Fruit fly (Drosophila melanogaster) ovary, adult (tissue): ENCODE results near the gene CG9483.

Source experiments
- CG17801 ChIP-seq: fragments of 200-800 bp; optimal IDR thresholded peaks from 2 replicates; lab custom pipeline; 2019; ENCODE audit warnings: missing biosample characterization, mild to moderate bottlenecking, missing genetic modification characterization, moderate library complexity; ENCODE audit not compliant: partially characterized antibody

Gene CG9483

dm6 chr2L:8884102-8884501, 17.5 kb downstream of the CG9483 start:
- no peak for TF ChIP-seq CG17801 (GFP tag; lab: Kevin White, UChicago)

- no peak for TF ChIP-seq CG17801 (GFP tag; lab: Kevin White, UChicago)
Measured at dm6 chr2L:8888210-8888609, 21.6 kb downstream of the CG9483 start.

DNA sequence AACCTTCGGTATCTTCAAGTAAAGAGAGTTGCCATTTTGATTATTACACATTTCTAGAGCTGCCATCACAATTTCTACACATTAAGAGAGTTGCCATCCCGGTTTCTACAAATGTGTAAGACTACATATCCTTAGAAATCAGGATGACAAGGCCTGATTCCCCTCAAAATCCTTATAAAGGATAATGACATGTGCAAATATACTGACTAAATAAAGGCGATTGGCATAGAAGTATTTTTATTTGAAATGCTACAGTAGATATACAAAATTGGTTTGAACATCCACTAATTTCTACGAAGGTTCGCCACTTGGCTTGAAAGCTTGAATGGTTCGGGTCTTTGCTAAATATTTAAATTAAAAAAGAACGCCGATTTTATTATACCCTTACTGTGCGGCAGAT, 22.2 kb downstream of the CG9483 start:
- no peak for TF ChIP-seq CG17801 (GFP tag; lab: Kevin White, UChicago)

dm6 chr2L:8891140-8891539, 24.6 kb downstream of the CG9483 start, which contains the start of gene CG42713:
Gene CG42713, plus strand, starts transcription at chr2L:8891440.
- no peak for TF ChIP-seq CG17801 (GFP tag; lab: Kevin White, UChicago)

- no peak for TF ChIP-seq CG17801 (GFP tag; lab: Kevin White, UChicago)
Measured at dm6 chr2L:8894224-8894623, 27.7 kb downstream of the CG9483 start.

- TF ChIP-seq CG17801 (GFP tag; lab: Kevin White, UChicago): no peak
Measured at dm6 chr2L:8897954-8898713, 31.6 kb downstream of the CG9483 start.

DNA sequence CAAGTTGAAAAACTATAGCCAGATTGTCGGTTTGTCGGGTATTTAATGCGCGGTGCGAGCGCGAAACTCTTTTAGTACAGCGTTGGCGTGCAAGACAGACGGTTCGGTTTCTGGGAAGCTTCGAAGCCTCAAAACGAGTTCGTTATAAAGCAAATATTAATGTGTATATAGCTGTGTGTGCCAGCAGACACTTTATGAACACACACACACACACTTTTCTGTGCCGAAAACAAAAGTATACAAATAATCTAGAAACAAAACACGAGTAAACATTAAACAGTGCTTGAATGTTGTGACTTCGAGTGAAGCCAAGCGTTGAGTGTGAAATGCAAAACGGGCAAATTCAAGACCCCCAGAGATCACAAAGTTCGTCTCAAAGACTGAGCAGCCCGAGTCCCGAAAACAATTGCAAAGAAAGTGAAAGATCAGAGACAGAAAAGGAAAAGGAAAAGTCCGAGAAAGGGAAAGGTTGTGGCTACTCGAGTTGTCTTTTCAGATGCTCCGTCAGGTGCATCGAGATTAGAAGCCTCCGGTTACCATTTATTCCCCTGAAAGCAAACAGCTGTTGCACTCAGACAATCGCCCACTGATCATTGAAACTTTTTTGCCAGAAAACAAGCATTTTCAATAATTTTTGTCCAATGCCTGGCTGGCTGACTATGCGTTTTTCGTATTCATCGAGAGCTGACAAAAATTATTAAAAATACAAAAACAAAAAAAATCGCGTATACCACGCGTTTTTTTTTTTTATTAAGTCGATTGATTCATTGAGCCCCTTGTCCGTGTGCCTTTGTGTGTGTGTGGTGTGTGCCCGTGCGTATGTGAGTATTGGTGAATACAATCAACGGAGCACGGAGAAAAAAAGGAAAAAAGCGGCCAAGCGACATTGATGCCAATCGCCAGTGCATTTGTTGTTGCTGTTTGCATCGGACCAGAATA, 32.4 kb downstream of the CG9483 start, which contains the start of gene CG34398:
TSS of gene CG34398 (plus strand) at position 73 of the 939 bp plus-strand sequence.
- TF ChIP-seq CG17801 (GFP tag; lab: Kevin White, UChicago): no peak

- no peak for TF ChIP-seq CG17801 (GFP tag; lab: Kevin White, UChicago)
Measured at dm6 chr2L:8901882-8902281, 35.3 kb downstream of the CG9483 start.

dm6 chr2L:8906279-8906678, 39.7 kb downstream of the CG9483 start:
- TF ChIP-seq CG17801 (GFP tag; lab: Kevin White, UChicago): no peak

DNA sequence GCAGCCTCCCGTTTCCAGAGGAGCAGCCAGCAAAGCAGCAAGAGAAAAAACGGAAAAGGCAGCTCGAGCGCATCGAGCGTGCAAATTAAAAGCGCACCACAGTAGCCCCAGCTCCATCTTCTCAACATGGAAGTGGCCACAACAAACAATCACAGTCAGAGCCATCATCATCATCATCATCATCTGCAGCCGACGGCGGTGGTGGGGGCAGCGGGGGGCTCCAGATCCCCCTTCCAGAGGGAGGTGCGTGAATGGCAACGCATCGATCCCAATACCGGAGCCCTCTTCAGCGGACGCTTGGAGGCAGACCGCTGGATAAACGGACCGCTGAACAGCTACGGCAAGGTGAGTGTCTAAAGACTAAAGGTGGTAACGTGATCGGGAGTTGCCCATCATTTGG, 49.1 kb downstream of the CG9483 start:
- no peak for TF ChIP-seq CG17801 (GFP tag; lab: Kevin White, UChicago)
